Worm (Caenorhabditis elegans) whole organism, early embryonic: ENCODE results near the gene rps-13.

Experiments used
- B0310.2 ChIP-seq: sonication (generic microtip); optimal IDR thresholded peaks from 2 replicates; lab custom pipeline; 2016; ENCODE audit warnings: mild to moderate bottlenecking, missing genetic modification characterization, missing compliant biosample characterization
- F13C5.2 ChIP-seq: sonication (generic microtip); optimal IDR thresholded peaks from 2 replicates; lab custom pipeline; 2017; ENCODE audit warnings: mild to moderate bottlenecking, missing genetic modification characterization, inconsistent platforms, missing compliant biosample characterization
- aly-1 ChIP-seq: sonication (generic microtip); optimal IDR thresholded peaks from 2 replicates; lab custom pipeline; 2016; ENCODE audit warnings: missing genetic modification characterization, missing compliant biosample characterization
- ama-1 ChIP-seq: fragments of 150-350 bp; optimal IDR thresholded peaks from 2 replicates; lab custom pipeline; 2014
- ceh-13 ChIP-seq: fragments of 200-800 bp; sonication (Bioruptor generic); optimal IDR thresholded peaks from 2 replicates; lab custom pipeline; 2018; ENCODE audit warnings: mild to moderate bottlenecking, missing genetic modification characterization, missing compliant biosample characterization
- ceh-36 ChIP-seq: sonication (generic microtip); optimal IDR thresholded peaks from 2 replicates; lab custom pipeline; 2016; ENCODE audit warnings: missing genetic modification characterization, inconsistent platforms, missing compliant biosample characterization
- hmg-4 ChIP-seq: fragments of 200-800 bp; sonication (Bioruptor generic); optimal IDR thresholded peaks from 2 replicates; lab custom pipeline; 2018; ENCODE audit warnings: mild to moderate bottlenecking, missing genetic modification characterization, missing compliant biosample characterization
- sea-1 ChIP-seq: fragments of 200-800 bp; sonication (Bioruptor generic); conservative IDR thresholded peaks from 2 replicates; pipeline ENCODE4 v1.3.6; 2022; ENCODE audit warnings: missing genetic modification characterization, missing compliant biosample characterization
- tbx-37 ChIP-seq: fragments of 200-800 bp; sonication (Bioruptor generic); conservative IDR thresholded peaks from 2 replicates; pipeline ENCODE4 v1.3.6; 2022; ENCODE audit warnings: missing genetic modification reagents, missing genetic modification characterization, missing compliant biosample characterization
- tra-4 ChIP-seq: sonication (generic microtip); optimal IDR thresholded peaks from 2 replicates; lab custom pipeline; 2017; ENCODE audit warnings: missing genetic modification characterization, missing compliant biosample characterization

DNA sequence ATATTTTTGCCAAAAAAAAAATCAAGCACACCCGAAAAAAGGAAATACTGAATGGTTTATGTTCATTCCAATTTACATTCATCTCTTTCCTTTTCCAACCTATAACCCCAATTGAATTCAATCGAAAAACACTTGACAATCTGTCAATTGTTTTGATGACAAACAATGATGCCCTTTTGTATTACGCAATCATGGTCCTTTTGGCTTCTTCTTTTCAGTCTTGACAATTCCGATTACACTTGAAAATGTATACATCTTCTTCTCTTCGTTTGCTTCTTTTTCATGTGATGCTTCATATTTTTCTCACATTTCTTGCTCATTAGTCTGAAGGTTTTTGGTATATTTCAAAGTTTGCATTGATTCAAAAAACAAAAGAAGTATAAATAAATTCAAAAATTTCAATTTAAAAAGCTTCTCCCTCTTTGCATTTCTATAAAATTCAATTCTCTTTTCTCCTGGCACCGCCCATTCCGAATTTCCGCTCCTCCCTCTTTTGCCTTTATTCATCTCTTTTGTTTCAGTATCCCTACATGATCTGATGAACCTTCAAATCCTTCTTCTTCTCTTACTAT is 43.5 kb downstream of the rps-13 start, which contains the start of gene C56G2.4:
- no peak for TF ChIP-seq ama-1 (lab: Kevin White, UChicago)
- no peak for TF ChIP-seq tbx-37 (GFP tag; lab: Robert Waterston, UW)
- TF ChIP-seq ceh-36 (tag; lab: Kevin White, UChicago), result no peak
- TF ChIP-seq aly-1, result no peak
- TF ChIP-seq hmg-4 (GFP tag; lab: Kevin White, UChicago), result no peak
- no peak for TF ChIP-seq sea-1 (GFP tag; lab: Robert Waterston, UW)
- no peak for TF ChIP-seq tra-4 (tag; lab: Kevin White, UChicago)
- TF ChIP-seq B0310.2, result no peak
- no peak for TF ChIP-seq ceh-13 (GFP tag; lab: Kevin White, UChicago)
- TF ChIP-seq F13C5.2, result no peak
